Worm (Caenorhabditis elegans) whole organism, L4 larva: ENCODE results near the gene F14H3.12.

Source experiments
- ceh-62 ChIP-seq: sonication (generic microtip); optimal IDR thresholded peaks from 2 replicates; lab custom pipeline; 2017; ENCODE audit warnings: missing biosample characterization, missing genetic modification characterization
- dpl-1 ChIP-seq: fragments of 150-350 bp; optimal IDR thresholded peaks from 2 replicates; lab custom pipeline; 2014; ENCODE audit warnings: missing biosample characterization, missing genetic modification reagents, missing genetic modification characterization
- fkh-10 ChIP-seq: fragments of 150-350 bp; optimal IDR thresholded peaks from 2 replicates; lab custom pipeline; 2014; ENCODE audit warnings: missing biosample characterization, missing genetic modification reagents, missing genetic modification characterization
- lsy-2 ChIP-seq, 2 experiments: fragments of 150-350 bp in 1 of 2; sonication (generic microtip) in 1 of 2; optimal IDR thresholded peaks; 2 replicates each; lab custom pipeline; 2014 to 2017; ENCODE audit warnings: missing biosample characterization in 2 of 2, missing genetic modification characterization in 2 of 2
- nhr-111 ChIP-seq: fragments of 200-800 bp; sonication (Bioruptor generic); optimal IDR thresholded peaks from 2 replicates; lab custom pipeline; 2018; ENCODE audit warnings: mild to moderate bottlenecking, missing genetic modification characterization, missing compliant biosample characterization
- nhr-42 ChIP-seq: fragments of 200-800 bp; sonication (Bioruptor generic); IDR thresholded peaks from 2 replicates; pipeline ENCODE4 v1.3.6; 2022; ENCODE audit warnings: missing genetic modification characterization, missing compliant biosample characterization
- skn-1 ChIP-seq: fragments of 150-350 bp; optimal IDR thresholded peaks from 2 replicates; lab custom pipeline; 2014; ENCODE audit warnings: missing biosample characterization, missing genetic modification characterization
- snpc-4 ChIP-seq: fragments of 150-350 bp; optimal IDR thresholded peaks from 2 replicates; lab custom pipeline; 2014; ENCODE audit warnings: missing biosample characterization, missing genetic modification characterization
- ztf-11 ChIP-seq: fragments of 150-350 bp; optimal IDR thresholded peaks from 2 replicates; lab custom pipeline; 2014; ENCODE audit warnings: missing biosample characterization, missing genetic modification characterization
- ztf-7 ChIP-seq: fragments of 150-350 bp; optimal IDR thresholded peaks from 2 replicates; lab custom pipeline; 2014; ENCODE audit warnings: missing biosample characterization, missing genetic modification characterization

- TF ChIP-seq lsy-2 (tag; optimal IDR thresholded peaks at IDR 0.05; lab: Kevin White, UChicago) (no peak), skn-1 (tag; lab: Kevin White, UChicago) (no peak), fkh-10 (GFP tag; lab: Kevin White, UChicago) (no peak), nhr-111 (GFP tag; lab: Kevin White, UChicago) (no peak), ceh-62 (tag; lab: Kevin White, UChicago) (no peak), nhr-42 (GFP tag; lab: Robert Waterston, UW) (no peak), ztf-11 (tag; lab: Kevin White, UChicago) (no peak), dpl-1 (GFP tag; lab: Kevin White, UChicago) (no peak), snpc-4 (tag; lab: Kevin White, UChicago) (no peak), ztf-7 (tag; lab: Kevin White, UChicago) (no peak)
These were observed 1.3 kb downstream of the F14H3.12 start, which contains the start of gene srj-10 for ce11 chrV:16073856-16074255.
